Fruit fly (Drosophila melanogaster) whole organism, embryonic: Measurements from ENCODE around the gene CG1309.

Source experiments
- B-H2 ChIP-seq: fragments of 200-800 bp; sonication (Bioruptor generic); optimal IDR thresholded peaks from 2 replicates; lab custom pipeline; 2018; ENCODE audit warnings: missing biosample characterization, mild to moderate bottlenecking, missing genetic modification characterization
- Blimp-1 ChIP-seq: fragments of 200-800 bp; sonication (Bioruptor generic); optimal IDR thresholded peaks from 3 replicates; lab custom pipeline; 2018; ENCODE audit warnings: missing biosample characterization, missing genetic modification characterization, mild to moderate bottlenecking, moderate library complexity, missing genetic modification reagents
- CG10267 ChIP-seq: fragments of 200-800 bp; sonication (Bioruptor generic); optimal IDR thresholded peaks from 2 replicates; lab custom pipeline; 2018; ENCODE audit warnings: missing biosample characterization, mild to moderate bottlenecking, missing genetic modification characterization, moderate library complexity
- CG10431 ChIP-seq: fragments of 200-800 bp; sonication (Bioruptor generic); optimal IDR thresholded peaks from 3 replicates; lab custom pipeline; 2018; ENCODE audit warnings: missing biosample characterization, mild to moderate bottlenecking, missing genetic modification characterization
- CG10979 ChIP-seq: fragments of 200-800 bp; sonication (Bioruptor generic); optimal IDR thresholded peaks from 2 replicates; lab custom pipeline; 2018; ENCODE audit warnings: missing biosample characterization, mild to moderate bottlenecking, missing genetic modification characterization, moderate library complexity
- CG12769 ChIP-seq: fragments of 200-800 bp; sonication (Bioruptor generic); optimal IDR thresholded peaks from 2 replicates; lab custom pipeline; 2019; ENCODE audit warnings: missing biosample characterization, mild to moderate bottlenecking, missing genetic modification characterization, moderate library complexity
- CG13287 ChIP-seq: fragments of 200-800 bp; sonication (Bioruptor generic); IDR thresholded peaks from 2 replicates; pipeline ENCODE4 v1.3.6; 2022; ENCODE audit warnings: missing biosample characterization, missing genetic modification characterization; ENCODE audit not compliant: partially characterized antibody
- CG15514 ChIP-seq: fragments of 200-800 bp; sonication (Bioruptor generic); optimal IDR thresholded peaks from 3 replicates; lab custom pipeline; 2017; ENCODE audit warnings: missing biosample characterization, missing genetic modification characterization, mild to moderate bottlenecking, moderate library complexity, missing genetic modification reagents
- CG1603 ChIP-seq: fragments of 200-800 bp; sonication (Bioruptor generic); optimal IDR thresholded peaks from 2 replicates; lab custom pipeline; 2019; ENCODE audit warnings: missing biosample characterization, mild to moderate bottlenecking, missing genetic modification characterization, moderate library complexity
- CG18262 ChIP-seq: fragments of 200-800 bp; optimal IDR thresholded peaks from 3 replicates; lab custom pipeline; 2019; ENCODE audit warnings: missing biosample characterization, mild to moderate bottlenecking, missing genetic modification characterization, moderate library complexity
- CG2116 ChIP-seq: fragments of 200-800 bp; sonication (Bioruptor generic); optimal IDR thresholded peaks from 3 replicates; lab custom pipeline; 2018; ENCODE audit warnings: missing biosample characterization, mild to moderate bottlenecking, missing genetic modification characterization
- CG30020 ChIP-seq: fragments of 200-800 bp; optimal IDR thresholded peaks from 2 replicates; lab custom pipeline; 2019; ENCODE audit warnings: missing biosample characterization, mild to moderate bottlenecking, missing genetic modification characterization, moderate library complexity
- CG6654 ChIP-seq: fragments of 200-800 bp; sonication (Bioruptor generic); optimal IDR thresholded peaks from 2 replicates; lab custom pipeline; 2017; ENCODE audit warnings: missing biosample characterization, mild to moderate bottlenecking, missing genetic modification characterization
- CG7786 ChIP-seq: fragments of 200-800 bp; sonication (Bioruptor generic); optimal IDR thresholded peaks from 2 replicates; lab custom pipeline; 2016; ENCODE audit warnings: missing biosample characterization, missing genetic modification characterization
- CG7839 ChIP-seq: fragments of 200-800 bp; sonication (Bioruptor generic); optimal IDR thresholded peaks from 3 replicates; lab custom pipeline; 2018; ENCODE audit warnings: missing biosample characterization, mild to moderate bottlenecking, missing genetic modification characterization, moderate library complexity
- CG7963 ChIP-seq: fragments of 200-800 bp; sonication (Bioruptor generic); IDR thresholded peaks from 3 replicates; pipeline ENCODE4 v1.3.6; 2022; ENCODE audit warnings: missing biosample characterization, missing genetic modification characterization; ENCODE audit not compliant: partially characterized antibody
- CG8290 ChIP-seq, 3 experiments: fragments of 200-800 bp; sonication (Bioruptor generic); optimal IDR thresholded peaks; 2 replicates each; lab custom pipeline; 2016 to 2019; ENCODE audit warnings: missing biosample characterization in 3 of 3, missing genetic modification characterization in 3 of 3, mild to moderate bottlenecking in 2 of 3, moderate library complexity in 1 of 3
- CG8924 ChIP-seq: fragments of 200-800 bp; optimal IDR thresholded peaks from 3 replicates; lab custom pipeline; 2019; ENCODE audit warnings: missing biosample characterization, mild to moderate bottlenecking, missing genetic modification characterization, moderate library complexity
- CG9727 ChIP-seq: fragments of 200-800 bp; sonication (Bioruptor generic); optimal IDR thresholded peaks from 3 replicates; lab custom pipeline; 2017; ENCODE audit warnings: missing biosample characterization, mild to moderate bottlenecking, missing genetic modification characterization
- CTCF ChIP-seq: fragments of 200-800 bp; sonication (Bioruptor generic); optimal IDR thresholded peaks from 2 replicates; lab custom pipeline; 2017; ENCODE audit warnings: missing biosample characterization, mild to moderate bottlenecking, missing genetic modification characterization, moderate library complexity
- Dp ChIP-seq: fragments of 200-800 bp; sonication (Bioruptor generic); optimal IDR thresholded peaks from 2 replicates; lab custom pipeline; 2018; ENCODE audit warnings: missing biosample characterization, mild to moderate bottlenecking, missing genetic modification characterization, moderate library complexity
- Dref ChIP-seq: fragments of 200-800 bp; sonication (Bioruptor generic); IDR thresholded peaks from 2 replicates; pipeline ENCODE4 v1.3.6; 2022; ENCODE audit warnings: missing biosample characterization, missing genetic modification characterization
- Ets97D ChIP-seq: fragments of 200-800 bp; sonication (Bioruptor generic); optimal IDR thresholded peaks from 3 replicates; lab custom pipeline; 2016; ENCODE audit warnings: missing biosample characterization, missing genetic modification characterization
- Hr3 ChIP-seq: fragments of 200-800 bp; sonication (Bioruptor generic); optimal IDR thresholded peaks from 3 replicates; lab custom pipeline; 2016; ENCODE audit warnings: missing biosample characterization, missing genetic modification characterization
- MTF-1 ChIP-seq: fragments of 200-800 bp; sonication (Bioruptor generic); optimal IDR thresholded peaks from 2 replicates; lab custom pipeline; 2018; ENCODE audit warnings: missing biosample characterization, mild to moderate bottlenecking, missing genetic modification characterization, borderline replicate concordance
- Myb ChIP-seq: fragments of 200-800 bp; sonication (Bioruptor generic); optimal IDR thresholded peaks from 2 replicates; lab custom pipeline; 2016; ENCODE audit warnings: missing biosample characterization, missing genetic modification characterization
- YL-1 ChIP-seq: fragments of 200-800 bp; sonication (Bioruptor generic); optimal IDR thresholded peaks from 3 replicates; lab custom pipeline; 2017; ENCODE audit warnings: missing biosample characterization, mild to moderate bottlenecking, missing genetic modification characterization
- amos ChIP-seq: fragments of 200-800 bp; sonication (Bioruptor generic); IDR thresholded peaks from 2 replicates; pipeline ENCODE4 v1.3.6; 2022; ENCODE audit warnings: missing biosample characterization, missing genetic modification characterization; ENCODE audit not compliant: partially characterized antibody
- ap ChIP-seq: fragments of 200-800 bp; sonication (Bioruptor generic); IDR thresholded peaks from 2 replicates; pipeline ENCODE4 v1.3.6; 2022; ENCODE audit warnings: missing biosample characterization, missing genetic modification characterization
- ash1 ChIP-seq: fragments of 200-800 bp; sonication (Bioruptor generic); optimal IDR thresholded peaks from 2 replicates; lab custom pipeline; 2018; ENCODE audit warnings: missing biosample characterization, mild to moderate bottlenecking, missing genetic modification characterization
- ato ChIP-seq: fragments of 200-800 bp; sonication (Bioruptor generic); IDR thresholded peaks from 2 replicates; pipeline ENCODE4 v1.3.6; 2022; ENCODE audit warnings: missing biosample characterization, missing genetic modification characterization; ENCODE audit not compliant: partially characterized antibody
- az2 ChIP-seq: fragments of 200-800 bp; sonication (Bioruptor generic); optimal IDR thresholded peaks from 3 replicates; lab custom pipeline; 2016; ENCODE audit warnings: missing biosample characterization, missing genetic modification characterization
- cas ChIP-seq: fragments of 200-800 bp; sonication (Bioruptor generic); IDR thresholded peaks from 2 replicates; pipeline ENCODE4 v1.3.6; 2022; ENCODE audit warnings: missing biosample characterization, missing genetic modification characterization
- caup ChIP-seq: fragments of 200-800 bp; sonication (Bioruptor generic); optimal IDR thresholded peaks from 3 replicates; lab custom pipeline; 2017; ENCODE audit warnings: missing biosample characterization, mild to moderate bottlenecking, missing genetic modification characterization, moderate library complexity; ENCODE audit not compliant: severe bottlenecking
- dimm ChIP-seq: fragments of 200-800 bp; sonication (Bioruptor generic); IDR thresholded peaks from 2 replicates; pipeline ENCODE4 v1.3.6; 2022; ENCODE audit warnings: missing biosample characterization, missing genetic modification characterization
- dm ChIP-seq: fragments of 200-800 bp; sonication (Bioruptor generic); optimal IDR thresholded peaks from 3 replicates; lab custom pipeline; 2016; ENCODE audit warnings: missing biosample characterization, missing genetic modification characterization
- en ChIP-seq: fragments of 200-800 bp; sonication (Bioruptor generic); optimal IDR thresholded peaks from 2 replicates; lab custom pipeline; 2016; ENCODE audit warnings: missing biosample characterization, missing genetic modification characterization
- eyg ChIP-seq: fragments of 200-800 bp; sonication (Bioruptor generic); optimal IDR thresholded peaks from 3 replicates; lab custom pipeline; 2016; ENCODE audit warnings: missing biosample characterization, missing genetic modification characterization
- fd3F ChIP-seq: fragments of 200-800 bp; sonication (Bioruptor generic); optimal IDR thresholded peaks from 2 replicates; lab custom pipeline; 2018; ENCODE audit warnings: missing biosample characterization, mild to moderate bottlenecking, missing genetic modification characterization, moderate library complexity
- gem ChIP-seq: fragments of 200-800 bp; sonication (Bioruptor generic); optimal IDR thresholded peaks from 2 replicates; lab custom pipeline; 2019; ENCODE audit warnings: missing biosample characterization, mild to moderate bottlenecking, missing genetic modification characterization, moderate library complexity
- hbn ChIP-seq: fragments of 200-800 bp; sonication (Bioruptor generic); IDR thresholded peaks from 2 replicates; pipeline ENCODE4 v1.3.6; 2022; ENCODE audit warnings: missing biosample characterization, missing genetic modification characterization; ENCODE audit not compliant: partially characterized antibody
- inv ChIP-seq: fragments of 200-800 bp; sonication (Bioruptor generic); IDR thresholded peaks from 2 replicates; pipeline ENCODE4 v1.3.6; 2022; ENCODE audit warnings: missing biosample characterization, missing genetic modification characterization; ENCODE audit not compliant: partially characterized antibody
- knrl ChIP-seq: fragments of 200-800 bp; sonication (Bioruptor generic); IDR thresholded peaks from 3 replicates; pipeline ENCODE4 v1.3.6; 2022; ENCODE audit warnings: missing biosample characterization, missing genetic modification characterization; ENCODE audit not compliant: partially characterized antibody
- onecut ChIP-seq: fragments of 200-800 bp; sonication (Bioruptor generic); IDR thresholded peaks from 2 replicates; pipeline ENCODE4 v1.3.6; 2022; ENCODE audit warnings: missing biosample characterization, missing genetic modification characterization
- pfk ChIP-seq: fragments of 200-800 bp; sonication (Bioruptor generic); optimal IDR thresholded peaks from 2 replicates; lab custom pipeline; 2018; ENCODE audit warnings: missing biosample characterization, mild to moderate bottlenecking, missing genetic modification characterization, moderate library complexity
- pzg ChIP-seq: fragments of 200-800 bp; sonication (Bioruptor generic); optimal IDR thresholded peaks from 3 replicates; lab custom pipeline; 2018; ENCODE audit warnings: missing biosample characterization, mild to moderate bottlenecking, missing genetic modification characterization, moderate library complexity
- sqz ChIP-seq: fragments of 200-800 bp; sonication (Bioruptor generic); optimal IDR thresholded peaks from 3 replicates; lab custom pipeline; 2018; ENCODE audit warnings: missing biosample characterization, mild to moderate bottlenecking, missing genetic modification characterization
- stwl ChIP-seq: fragments of 200-800 bp; sonication (Bioruptor generic); optimal IDR thresholded peaks from 3 replicates; lab custom pipeline; 2018; ENCODE audit warnings: missing biosample characterization, mild to moderate bottlenecking, missing genetic modification characterization, moderate library complexity
- trem ChIP-seq: fragments of 200-800 bp; optimal IDR thresholded peaks from 3 replicates; lab custom pipeline; 2019; ENCODE audit warnings: missing biosample characterization, mild to moderate bottlenecking, missing genetic modification characterization, moderate library complexity

The CG1309 gene

dm6 chr3L:4262384-4262783 lies 3.2 kb downstream of the CG1309 start, which contains the start of the genes CG11586 and VhaM9.7-a (continued):
- TF ChIP-seq CG10267 (tag; lab: Kevin White, UChicago), result peak; percentile 63
- TF ChIP-seq CTCF (GFP tag; lab: Kevin White, UChicago), result peak; percentile 41
- TF ChIP-seq Ets97D, result peak; percentile 86
- peak; percentile 80 for TF ChIP-seq CG13287
- TF ChIP-seq eyg (GFP tag; lab: Kevin White, UChicago), result no peak
- peak; percentile 1 for TF ChIP-seq dm (GFP tag; lab: Kevin White, UChicago)
- TF ChIP-seq inv (GFP tag; lab: Robert Waterston, UW), result peak; percentile 35; the same call in 1 of the 2 replicates
- TF ChIP-seq stwl (tag; lab: Kevin White, UChicago), result peak; percentile 87
- TF ChIP-seq CG6654, result no peak
- peak; percentile 88 for TF ChIP-seq CG2116 (GFP tag; lab: Kevin White, UChicago)
- no peak for TF ChIP-seq MTF-1 (GFP tag; lab: Kevin White, UChicago)
- TF ChIP-seq CG10431 (GFP tag; lab: Kevin White, UChicago), result peak; percentile 4
- TF ChIP-seq CG7963 (GFP tag; lab: Robert Waterston, UW), result 0 out of 3 replicates have a peak, but pooled peaks have one; percentile 38
- TF ChIP-seq ash1 (GFP tag; lab: Kevin White, UChicago), result no peak
- peak; percentile 21 for TF ChIP-seq CG9727 (GFP tag; lab: Kevin White, UChicago)
- peak; percentile 8 for TF ChIP-seq Hr3 (GFP tag; lab: Kevin White, UChicago)
- TF ChIP-seq ato (GFP tag; lab: Robert Waterston, UW), result 0 out of 2 replicates have a peak, but pooled peaks have one; percentile 6
- peak; percentile 18 for TF ChIP-seq CG1603
- peak; percentile 60 for TF ChIP-seq pzg (GFP tag; lab: Kevin White, UChicago)
- TF ChIP-seq knrl (GFP tag; lab: Robert Waterston, UW), result peak; percentile 69
- no peak for TF ChIP-seq en (GFP tag; lab: Kevin White, UChicago)
- peak; percentile 11 for TF ChIP-seq CG18262 (tag; lab: Kevin White, UChicago)
- no peak for TF ChIP-seq ap (GFP tag; lab: Robert Waterston, UW)
- peak; percentile 84 for TF ChIP-seq YL-1 (GFP tag; lab: Kevin White, UChicago)
- no peak for TF ChIP-seq caup (GFP tag; lab: Kevin White, UChicago)
- peak; percentile 75 for TF ChIP-seq Dref (GFP tag; lab: Robert Waterston, UW)
- no peak for TF ChIP-seq CG7786 (GFP tag; lab: Kevin White, UChicago)
- TF ChIP-seq pfk, result peak; percentile 0
- TF ChIP-seq hbn, result peak; percentile 69
- TF ChIP-seq fd3F (GFP tag; lab: Kevin White, UChicago), result no peak
- peak; percentile 40 for TF ChIP-seq CG8290 (GFP tag; optimal IDR thresholded peaks at IDR 0.05; lab: Kevin White, UChicago)
- TF ChIP-seq CG8290 (tag; optimal IDR thresholded peaks at IDR 0.05; lab: Kevin White, UChicago), result no peak
- no peak for TF ChIP-seq CG10979 (tag; lab: Kevin White, UChicago)
- TF ChIP-seq Blimp-1 (GFP tag; lab: Kevin White, UChicago), result peak; percentile 24
- no peak for TF ChIP-seq cas (GFP tag; lab: Robert Waterston, UW)
- no peak for TF ChIP-seq az2
- peak; percentile 99 for TF ChIP-seq trem
- peak; percentile 68 for TF ChIP-seq Myb (GFP tag; lab: Kevin White, UChicago)
- TF ChIP-seq Dp, result peak; percentile 50
- peak; percentile 43 for TF ChIP-seq sqz
- TF ChIP-seq CG15514 (GFP tag; lab: Kevin White, UChicago), result peak; percentile 92
- no peak for TF ChIP-seq B-H2 (GFP tag; lab: Kevin White, UChicago)
- no peak for TF ChIP-seq CG12769
- TF ChIP-seq gem (tag; lab: Kevin White, UChicago), result peak; percentile 49
- TF ChIP-seq CG7839, result peak; percentile 26
- TF ChIP-seq amos, result peak; percentile 41; the same call in 1 of the 2 replicates
- TF ChIP-seq CG8924 (tag; lab: Kevin White, UChicago), result peak; percentile 16
- TF ChIP-seq CG30020, result peak; percentile 34
- TF ChIP-seq onecut (GFP tag; lab: Robert Waterston, UW), result peak; percentile 100
- TF ChIP-seq dimm, result no peak
